Fruit fly (Drosophila melanogaster) whole organism, embryonic: ENCODE results near the gene Dmtn.

Experiments
- Asciz ChIP-seq: fragments of 200-800 bp; sonication (Bioruptor generic); optimal IDR thresholded peaks from 2 replicates; lab custom pipeline; 2017; ENCODE audit warnings: missing biosample characterization, mild to moderate bottlenecking, missing genetic modification characterization, missing genetic modification reagents
- Awh ChIP-seq: fragments of 200-800 bp; sonication (Bioruptor generic); IDR thresholded peaks from 2 replicates; pipeline ENCODE4, ENCODE4 v1.3.6; 2022; ENCODE audit warnings: missing biosample characterization, missing genetic modification characterization
- CG10209 ChIP-seq: fragments of 200-800 bp; sonication (Bioruptor generic); optimal IDR thresholded peaks from 3 replicates; lab custom pipeline; 2017; ENCODE audit warnings: missing biosample characterization, mild to moderate bottlenecking, missing genetic modification characterization, missing genetic modification reagents
- CG10274 ChIP-seq: fragments of 200-800 bp; sonication (Bioruptor generic); optimal IDR thresholded peaks from 3 replicates; lab custom pipeline; 2017; ENCODE audit warnings: missing biosample characterization, mild to moderate bottlenecking, missing genetic modification characterization
- CG12219 ChIP-seq: fragments of 200-800 bp; sonication (Bioruptor generic); optimal IDR thresholded peaks from 3 replicates; lab custom pipeline; 2018; ENCODE audit warnings: missing biosample characterization, mild to moderate bottlenecking, missing genetic modification characterization
- CG14014 ChIP-seq: fragments of 200-800 bp; sonication (Bioruptor generic); IDR thresholded peaks from 2 replicates; pipeline ENCODE4 v1.3.6; 2022; ENCODE audit warnings: missing biosample characterization, missing genetic modification characterization
- CG14710 ChIP-seq: fragments of 200-800 bp; sonication (Bioruptor generic); optimal IDR thresholded peaks from 3 replicates; lab custom pipeline; 2019; ENCODE audit warnings: missing biosample characterization, mild to moderate bottlenecking, missing genetic modification characterization, moderate library complexity
- CG1832 ChIP-seq: fragments of 200-800 bp; sonication (Bioruptor generic); optimal IDR thresholded peaks from 2 replicates; lab custom pipeline; 2017; ENCODE audit warnings: missing biosample characterization, mild to moderate bottlenecking, missing genetic modification characterization, inconsistent platforms
- CG18599 ChIP-seq: fragments of 200-800 bp; sonication (Bioruptor generic); optimal IDR thresholded peaks from 3 replicates; lab custom pipeline; 2017; ENCODE audit warnings: missing biosample characterization, missing genetic modification characterization, mild to moderate bottlenecking, moderate library complexity, missing genetic modification reagents
- CG18764 ChIP-seq: fragments of 200-800 bp; sonication (Bioruptor generic); optimal IDR thresholded peaks from 3 replicates; lab custom pipeline; 2016; ENCODE audit warnings: missing biosample characterization, missing genetic modification characterization
- CG2129 ChIP-seq: fragments of 200-800 bp; sonication (Bioruptor generic); IDR thresholded peaks from 2 replicates; pipeline ENCODE4 v1.3.6; 2022; ENCODE audit warnings: missing biosample characterization, missing genetic modification characterization; ENCODE audit not compliant: partially characterized antibody
- CG2202 ChIP-seq: fragments of 200-800 bp; sonication (Bioruptor generic); optimal IDR thresholded peaks from 2 replicates; lab custom pipeline; 2018; ENCODE audit warnings: missing biosample characterization, mild to moderate bottlenecking, missing genetic modification characterization
- CG31441 ChIP-seq: fragments of 200-800 bp; sonication (Bioruptor generic); IDR thresholded peaks from 2 replicates; pipeline ENCODE4 v1.3.6; 2022; ENCODE audit warnings: missing biosample characterization, missing genetic modification characterization
- CG32532 ChIP-seq: fragments of 200-800 bp; sonication (Bioruptor generic); IDR thresholded peaks from 2 replicates; pipeline ENCODE4 v1.3.6; 2022; ENCODE audit warnings: missing biosample characterization, missing genetic modification characterization
- CG3995 ChIP-seq: fragments of 200-800 bp; sonication (Bioruptor generic); optimal IDR thresholded peaks from 3 replicates; lab custom pipeline; 2016; ENCODE audit warnings: missing biosample characterization, missing genetic modification characterization
- CG6254 ChIP-seq: fragments of 200-800 bp; sonication (Bioruptor generic); optimal IDR thresholded peaks from 3 replicates; lab custom pipeline; 2017; ENCODE audit warnings: mild to moderate bottlenecking, missing biosample characterization, missing genetic modification reagents, missing genetic modification characterization
- CG6689 ChIP-seq: fragments of 200-800 bp; sonication (Bioruptor generic); IDR thresholded peaks from 2 replicates; pipeline ENCODE4 v1.3.6; 2022; ENCODE audit warnings: missing biosample characterization, missing genetic modification characterization
- CG7839 ChIP-seq: fragments of 200-800 bp; sonication (Bioruptor generic); optimal IDR thresholded peaks from 3 replicates; lab custom pipeline; 2018; ENCODE audit warnings: missing biosample characterization, mild to moderate bottlenecking, missing genetic modification characterization, moderate library complexity
- CG8281 ChIP-seq: fragments of 200-800 bp; sonication (Bioruptor generic); optimal IDR thresholded peaks from 2 replicates; lab custom pipeline; 2018; ENCODE audit warnings: missing biosample characterization, mild to moderate bottlenecking, missing genetic modification characterization, moderate library complexity
- CoRest ChIP-seq: fragments of 200-800 bp; sonication (Bioruptor generic); optimal IDR thresholded peaks from 3 replicates; lab custom pipeline; 2018; ENCODE audit warnings: missing biosample characterization, mild to moderate bottlenecking, missing genetic modification characterization, moderate library complexity
- Dll ChIP-seq: fragments of 200-800 bp; sonication (Bioruptor generic); IDR thresholded peaks from 4 replicates; pipeline ENCODE4 v1.3.6; 2022; ENCODE audit warnings: missing biosample characterization, missing genetic modification characterization; ENCODE audit not compliant: partially characterized antibody
- Ets65A ChIP-seq: fragments of 200-800 bp; sonication (Bioruptor generic); peaks from one replicate; lab custom pipeline; 2016; ENCODE audit warnings: missing biosample characterization, missing genetic modification characterization
- HLH3B ChIP-seq: fragments of 200-800 bp; sonication (Bioruptor generic); IDR thresholded peaks from 2 replicates; pipeline ENCODE4 v1.3.6; 2022; ENCODE audit warnings: missing biosample characterization, missing genetic modification characterization
- Mad ChIP-seq: fragments of 200-800 bp; sonication (Bioruptor generic); optimal IDR thresholded peaks from 2 replicates; lab custom pipeline; 2016; ENCODE audit warnings: missing biosample characterization, missing genetic modification characterization
- Med ChIP-seq: fragments of 200-800 bp; sonication (Bioruptor generic); peaks from one replicate; lab custom pipeline; 2016; ENCODE audit warnings: missing biosample characterization, missing genetic modification characterization, mild to moderate bottlenecking, inconsistent platforms, moderate library complexity
- Mes4 ChIP-seq: fragments of 200-800 bp; sonication (Bioruptor generic); optimal IDR thresholded peaks from 2 replicates; lab custom pipeline; 2016; ENCODE audit warnings: missing biosample characterization, missing genetic modification characterization
- Oli ChIP-seq: fragments of 200-800 bp; sonication (Bioruptor generic); optimal IDR thresholded peaks from 2 replicates; lab custom pipeline; 2018; ENCODE audit warnings: missing biosample characterization, mild to moderate bottlenecking, missing genetic modification characterization, moderate library complexity
- Ptx1 ChIP-seq: fragments of 200-800 bp; sonication (Bioruptor generic); IDR thresholded peaks from 2 replicates; pipeline ENCODE4 v1.3.6; 2022; ENCODE audit warnings: missing biosample characterization, missing genetic modification characterization
- Xbp1 ChIP-seq: fragments of 200-800 bp; sonication (Bioruptor generic); optimal IDR thresholded peaks from 3 replicates; lab custom pipeline; 2016; ENCODE audit warnings: missing biosample characterization, mild to moderate bottlenecking, missing genetic modification characterization
- ac ChIP-seq: fragments of 200-800 bp; sonication (Bioruptor generic); optimal IDR thresholded peaks from 3 replicates; lab custom pipeline; 2017; ENCODE audit warnings: missing biosample characterization, mild to moderate bottlenecking, missing genetic modification characterization
- aop ChIP-seq: fragments of 200-800 bp; sonication (Bioruptor generic); IDR thresholded peaks from 2 replicates; pipeline ENCODE4 v1.3.6; 2022; ENCODE audit warnings: missing biosample characterization, missing genetic modification characterization
- bsh ChIP-seq, 2 experiments: fragments of 200-800 bp; sonication (Bioruptor generic); optimal IDR thresholded peaks; 2 replicates each; lab custom pipeline; 2017 to 2018; ENCODE audit warnings: mild to moderate bottlenecking in 2 of 2, missing biosample characterization in 2 of 2, missing genetic modification characterization in 2 of 2, moderate library complexity in 1 of 2
- caup ChIP-seq: fragments of 200-800 bp; sonication (Bioruptor generic); optimal IDR thresholded peaks from 3 replicates; lab custom pipeline; 2017; ENCODE audit warnings: missing biosample characterization, mild to moderate bottlenecking, missing genetic modification characterization, moderate library complexity; ENCODE audit not compliant: severe bottlenecking
- chm ChIP-seq: fragments of 200-800 bp; sonication (Bioruptor generic); IDR thresholded peaks from 2 replicates; pipeline ENCODE4 v1.3.6; 2022; ENCODE audit warnings: missing biosample characterization, missing genetic modification characterization
- dan ChIP-seq: fragments of 200-800 bp; sonication (Bioruptor generic); IDR thresholded peaks from 2 replicates; pipeline ENCODE4 v1.3.6; 2022; ENCODE audit warnings: missing biosample characterization, missing genetic modification characterization
- dm ChIP-seq: fragments of 200-800 bp; sonication (Bioruptor generic); optimal IDR thresholded peaks from 3 replicates; lab custom pipeline; 2016; ENCODE audit warnings: missing biosample characterization, missing genetic modification characterization
- esg ChIP-seq: fragments of 200-800 bp; sonication (Bioruptor generic); conservative IDR thresholded peaks from 2 replicates; pipeline ENCODE4 v1.3.6; 2022; ENCODE audit warnings: missing biosample characterization, missing genetic modification characterization
- fd64A ChIP-seq: fragments of 200-800 bp; sonication (Bioruptor generic); optimal IDR thresholded peaks from 3 replicates; lab custom pipeline; 2018; ENCODE audit warnings: missing biosample characterization, mild to moderate bottlenecking, missing genetic modification characterization
- fru ChIP-seq: fragments of >200 bp; optimal IDR thresholded peaks from 2 replicates; lab custom pipeline; 2017
- hbn ChIP-seq: fragments of 200-800 bp; sonication (Bioruptor generic); IDR thresholded peaks from 2 replicates; pipeline ENCODE4 v1.3.6; 2022; ENCODE audit warnings: missing biosample characterization, missing genetic modification characterization; ENCODE audit not compliant: partially characterized antibody
- kay ChIP-seq: fragments of 200-800 bp; sonication (Bioruptor generic); optimal IDR thresholded peaks from 2 replicates; lab custom pipeline; 2016; ENCODE audit warnings: missing biosample characterization, missing genetic modification characterization
- ken ChIP-seq: fragments of 200-800 bp; sonication (Bioruptor generic); IDR thresholded peaks from 3 replicates; pipeline ENCODE4 v1.3.6; 2022; ENCODE audit warnings: missing biosample characterization, missing genetic modification characterization
- nerfin-2 ChIP-seq: fragments of 200-800 bp; sonication (Bioruptor generic); IDR thresholded peaks from 2 replicates; pipeline ENCODE4 v1.3.6; 2022; ENCODE audit warnings: missing biosample characterization, missing genetic modification characterization; ENCODE audit not compliant: partially characterized antibody
- onecut ChIP-seq: fragments of 200-800 bp; sonication (Bioruptor generic); IDR thresholded peaks from 2 replicates; pipeline ENCODE4 v1.3.6; 2022; ENCODE audit warnings: missing biosample characterization, missing genetic modification characterization
- row ChIP-seq: fragments of 200-800 bp; sonication (Bioruptor generic); IDR thresholded peaks from 3 replicates; pipeline ENCODE4 v1.3.6; 2022; ENCODE audit warnings: missing biosample characterization, missing genetic modification characterization
- sens-2 ChIP-seq: fragments of 200-800 bp; sonication (Bioruptor generic); IDR thresholded peaks from 2 replicates; pipeline ENCODE4 v1.3.6; 2022; ENCODE audit warnings: missing biosample characterization, missing genetic modification characterization
- so ChIP-seq: fragments of 200-800 bp; sonication (Bioruptor generic); IDR thresholded peaks from 3 replicates; pipeline ENCODE4 v1.3.6; 2022; ENCODE audit warnings: missing biosample characterization, missing genetic modification characterization
- unpg ChIP-seq: fragments of 200-800 bp; sonication (Bioruptor generic); optimal IDR thresholded peaks from 3 replicates; lab custom pipeline; 2018; ENCODE audit warnings: missing biosample characterization, mild to moderate bottlenecking, missing genetic modification characterization, moderate library complexity
- z ChIP-seq: fragments of 200-800 bp; sonication (Bioruptor generic); IDR thresholded peaks from 3 replicates; pipeline ENCODE4 v1.3.6; 2022; ENCODE audit warnings: missing biosample characterization, missing genetic modification characterization
- zen ChIP-seq: fragments of 200-800 bp; sonication (Bioruptor generic); optimal IDR thresholded peaks from 3 replicates; lab custom pipeline; 2018; ENCODE audit warnings: missing biosample characterization, mild to moderate bottlenecking, missing genetic modification characterization, moderate library complexity
- zf30C ChIP-seq: fragments of 200-800 bp; sonication (Bioruptor generic); optimal IDR thresholded peaks from 3 replicates; lab custom pipeline; 2018; ENCODE audit warnings: missing biosample characterization, mild to moderate bottlenecking, missing genetic modification characterization

Dmtn gene

dm6 chr3R:6397611-6398092 lies 8.0 kb downstream of the Dmtn start (continued):
- TF ChIP-seq bsh (GFP tag; optimal IDR thresholded peaks at IDR 0.05; lab: Kevin White, UChicago) (peak in 1 of 2 experiments; percentile 3), Ptx1 (GFP tag; lab: Robert Waterston, UW) (no peak; the same call in 1 of the 2 replicates), chm (GFP tag; lab: Robert Waterston, UW) (no peak), HLH3B (GFP tag; lab: Robert Waterston, UW) (no peak), zen (no peak), CG3995 (GFP tag; lab: Kevin White, UChicago) (no peak), CG6689 (GFP tag; lab: Robert Waterston, UW) (no peak), CG10274 (GFP tag; lab: Kevin White, UChicago) (peak; percentile 23), onecut (no peak), CG18764 (GFP tag; lab: Kevin White, UChicago) (no peak), CG7839 (peak; percentile 55), aop (GFP tag; lab: Robert Waterston, UW) (no peak), zf30C (GFP tag; lab: Kevin White, UChicago) (no peak), esg (0 out of 2 replicates have a peak, but pooled peaks have one; percentile 23), CG14014 (no peak), sens-2 (GFP tag; lab: Robert Waterston, UW) (no peak), hbn (no peak), fd64A (GFP tag; lab: Kevin White, UChicago) (no peak), Awh (peak; percentile 37; the same call in 1 of the 2 replicates), z (GFP tag; lab: Robert Waterston, UW) (no peak), Asciz (GFP tag; lab: Kevin White, UChicago) (no peak), fru (lab: Kevin White, UChicago) (no peak), row (GFP tag; lab: Robert Waterston, UW) (peak; percentile 61), nerfin-2 (GFP tag; lab: Robert Waterston, UW) (peak; percentile 49), kay (peak; percentile 20), Ets65A (GFP tag; lab: Kevin White, UChicago) (no peak), CG1832 (GFP tag; lab: Kevin White, UChicago) (no peak), Xbp1 (GFP tag; lab: Kevin White, UChicago) (no peak), CG18599 (GFP tag; lab: Kevin White, UChicago) (peak; percentile 50), CG14710 (tag; lab: Kevin White, UChicago) (no peak), Mad (GFP tag; lab: Kevin White, UChicago) (no peak), CG10209 (GFP tag; lab: Kevin White, UChicago) (no peak), so (GFP tag; lab: Robert Waterston, UW) (no peak), CG6254 (no peak), CG2202 (tag; lab: Kevin White, UChicago) (no peak), ken (GFP tag; lab: Robert Waterston, UW) (no peak), CG31441 (GFP tag; lab: Robert Waterston, UW) (peak; percentile 18; the same call in 1 of the 2 replicates), CG32532 (GFP tag; lab: Robert Waterston, UW) (no peak), unpg (no peak), CG12219 (GFP tag; lab: Kevin White, UChicago) (no peak), CG2129 (GFP tag; lab: Robert Waterston, UW) (no peak), ac (GFP tag; lab: Kevin White, UChicago) (no peak), Dll (no peak), caup (peak; percentile 19), dan (no peak), dm (GFP tag; lab: Kevin White, UChicago) (no peak), Oli (peak; percentile 4), Med (GFP tag; lab: Kevin White, UChicago) (peak; percentile 6), CoRest (tag; lab: Kevin White, UChicago) (peak; percentile 48), CG8281 (tag; lab: Kevin White, UChicago) (no peak), Mes4 (GFP tag; lab: Kevin White, UChicago) (no peak)
